Fruit fly (Drosophila melanogaster) Kc167 (cell line): ENCODE measurements around the gene Hex-A.

Experiments used
- Myc ChIP-seq: fragments of >200 bp; optimal IDR thresholded peaks from 2 replicates; lab custom pipeline; 2017; ENCODE audit warnings: missing external identifiers
- h ChIP-seq: fragments of >200 bp; optimal IDR thresholded peaks from 3 replicates; lab custom pipeline; 2018; ENCODE audit warnings: missing external identifiers
- insv ChIP-seq: fragments of >200 bp; optimal IDR thresholded peaks from 3 replicates; lab custom pipeline; 2018; ENCODE audit warnings: missing external identifiers
- psq ChIP-seq: fragments of >200 bp; optimal IDR thresholded peaks from 2 replicates; lab custom pipeline; 2017; ENCODE audit warnings: missing external identifiers
- ttk ChIP-seq: sonication (Bioruptor generic); optimal IDR thresholded peaks from 2 replicates; lab custom pipeline; 2017; ENCODE audit warnings: missing external identifiers

- TF ChIP-seq Myc: no peak
- TF ChIP-seq psq (lab: Kevin White, UChicago): no peak
- TF ChIP-seq insv (lab: Kevin White, UChicago): no peak
- TF ChIP-seq ttk (lab: Kevin White, UChicago): no peak
- TF ChIP-seq h (lab: Kevin White, UChicago): no peak
Measured at dm6 chrX:9590592-9590991, 5.1 kb downstream of the Hex-A start.
